Fruit fly (Drosophila melanogaster) S2 (cell line): ENCODE measurements around the gene Sap-r.

ENCODE experiments used
- CG8478 ChIP-seq: fragments of >200 bp; optimal IDR thresholded peaks from 2 replicates; lab custom pipeline; 2018
- CTCF ChIP-seq, 2 experiments: fragments of >200 bp; optimal IDR thresholded peaks; 2 replicates each; lab custom pipeline; 2018

dm6 chr3R:30856596-30856995 lies 32.3 kb downstream of the Sap-r start:
- TF ChIP-seq CTCF (optimal IDR thresholded peaks at IDR 0.05; lab: Kevin White, UChicago): no peak
- no peak for TF ChIP-seq CG8478 (lab: Kevin White, UChicago)
